Worm (Caenorhabditis elegans) whole organism, midembryonic: Measurements from ENCODE around the gene cat-2.

Experiments used
- T22C8.4 ChIP-seq: fragments of 200-800 bp; sonication (Bioruptor generic); IDR thresholded peaks from 2 replicates; pipeline ENCODE4 v1.3.6; 2022; ENCODE audit warnings: missing genetic modification characterization, missing compliant biosample characterization
- cog-1 ChIP-seq: sonication (generic microtip); optimal IDR thresholded peaks from 2 replicates; lab custom pipeline; 2016; ENCODE audit warnings: missing genetic modification characterization, missing compliant biosample characterization
- flt-1 ChIP-seq: fragments of 200-800 bp; sonication (Bioruptor generic); IDR thresholded peaks from 2 replicates; pipeline ENCODE4 v1.3.6; 2022; ENCODE audit warnings: missing genetic modification characterization, missing compliant biosample characterization
- klf-2 ChIP-seq: fragments of 200-800 bp; sonication (Bioruptor generic); conservative IDR thresholded peaks from 2 replicates; pipeline ENCODE4 v1.3.6; 2022; ENCODE audit warnings: missing genetic modification reagents, missing genetic modification characterization, missing compliant biosample characterization
- med-1 ChIP-seq: sonication (generic microtip); optimal IDR thresholded peaks from 2 replicates; lab custom pipeline; 2017; ENCODE audit warnings: missing genetic modification characterization, mild to moderate bottlenecking, missing compliant biosample characterization, antibody characterized with exemption, missing genetic modification reagents; ENCODE audit not compliant: insufficient read depth
- ref-1 ChIP-seq: fragments of 200-800 bp; sonication (Bioruptor generic); conservative IDR thresholded peaks from 2 replicates; pipeline ENCODE4 v1.3.6; 2022; ENCODE audit warnings: missing genetic modification reagents, missing genetic modification characterization, missing compliant biosample characterization
- tab-1 ChIP-seq: fragments of 200-800 bp; sonication (Bioruptor generic); IDR thresholded peaks from 2 replicates; pipeline ENCODE4 v1.3.6; 2022; ENCODE audit warnings: missing genetic modification characterization, missing compliant biosample characterization
- ztf-23 ChIP-seq: fragments of 200-800 bp; sonication (Bioruptor generic); IDR thresholded peaks from 2 replicates; pipeline ENCODE4 v1.3.6; 2022; ENCODE audit warnings: missing genetic modification reagents, missing genetic modification characterization, missing compliant biosample characterization
- ztf-29 ChIP-seq: fragments of 200-800 bp; sonication (Bioruptor generic); IDR thresholded peaks from 2 replicates; pipeline ENCODE4 v1.3.6; 2022; ENCODE audit warnings: missing genetic modification reagents, missing genetic modification characterization, missing compliant biosample characterization

- TF ChIP-seq cog-1 (tag; lab: Kevin White, UChicago) (no peak), klf-2 (no peak), ztf-23 (GFP tag; lab: Robert Waterston, UW) (no peak), flt-1 (GFP tag; lab: Robert Waterston, UW) (no peak), T22C8.4 (GFP tag; lab: Robert Waterston, UW) (no peak), tab-1 (GFP tag; lab: Robert Waterston, UW) (no peak), med-1 (GFP tag; lab: Kevin White, UChicago) (no peak), ref-1 (GFP tag; lab: Robert Waterston, UW) (no peak), ztf-29 (GFP tag; lab: Robert Waterston, UW) (no peak)
Measured at ce11 chrII:264053-264452, 6.4 kb downstream of the cat-2 start, which contains the start of gene B0432.14.
